Fruit fly (Drosophila melanogaster) whole organism, embryonic: ENCODE measurements around the gene CG9961.

Experiments
- Adf1 ChIP-seq: fragments of 200-800 bp; sonication (Bioruptor generic); IDR thresholded peaks from 2 replicates; pipeline ENCODE4 v1.3.6; 2022; ENCODE audit warnings: missing biosample characterization, missing genetic modification characterization
- B-H2 ChIP-seq: fragments of 200-800 bp; sonication (Bioruptor generic); optimal IDR thresholded peaks from 2 replicates; lab custom pipeline; 2018; ENCODE audit warnings: missing biosample characterization, mild to moderate bottlenecking, missing genetic modification characterization
- BEAF-32 ChIP-seq: fragments of 200-800 bp; sonication (Bioruptor generic); optimal IDR thresholded peaks from 3 replicates; lab custom pipeline; 2017; ENCODE audit warnings: missing biosample characterization, missing genetic modification characterization, mild to moderate bottlenecking, moderate library complexity, missing genetic modification reagents
- CG10366 ChIP-seq: fragments of 200-800 bp; sonication (Bioruptor generic); IDR thresholded peaks from 2 replicates; pipeline ENCODE4 v1.3.6; 2022; ENCODE audit warnings: missing biosample characterization, missing genetic modification characterization
- CG11456 ChIP-seq: fragments of 200-800 bp; sonication (Bioruptor generic); IDR thresholded peaks from 3 replicates; pipeline ENCODE4 v1.3.6; 2022; ENCODE audit warnings: missing biosample characterization, missing genetic modification characterization
- CG12659 ChIP-seq: fragments of 200-800 bp; sonication (Bioruptor generic); optimal IDR thresholded peaks from 3 replicates; lab custom pipeline; 2017; ENCODE audit warnings: mild to moderate bottlenecking, missing biosample characterization, missing genetic modification reagents, missing genetic modification characterization
- CG13424 ChIP-seq: fragments of 200-800 bp; sonication (Bioruptor generic); optimal IDR thresholded peaks from 2 replicates; lab custom pipeline; 2019; ENCODE audit warnings: missing biosample characterization, mild to moderate bottlenecking, missing genetic modification characterization, moderate library complexity
- CG14710 ChIP-seq: fragments of 200-800 bp; sonication (Bioruptor generic); optimal IDR thresholded peaks from 3 replicates; lab custom pipeline; 2019; ENCODE audit warnings: missing biosample characterization, mild to moderate bottlenecking, missing genetic modification characterization, moderate library complexity
- CG15514 ChIP-seq: fragments of 200-800 bp; sonication (Bioruptor generic); optimal IDR thresholded peaks from 3 replicates; lab custom pipeline; 2017; ENCODE audit warnings: missing biosample characterization, missing genetic modification characterization, mild to moderate bottlenecking, moderate library complexity, missing genetic modification reagents
- CG1603 ChIP-seq: fragments of 200-800 bp; sonication (Bioruptor generic); optimal IDR thresholded peaks from 2 replicates; lab custom pipeline; 2019; ENCODE audit warnings: missing biosample characterization, mild to moderate bottlenecking, missing genetic modification characterization, moderate library complexity
- CG18619 ChIP-seq: fragments of 200-800 bp; sonication (Bioruptor generic); optimal IDR thresholded peaks from 3 replicates; lab custom pipeline; 2017; ENCODE audit warnings: missing biosample characterization, mild to moderate bottlenecking, missing genetic modification characterization
- CG2116 ChIP-seq: fragments of 200-800 bp; sonication (Bioruptor generic); optimal IDR thresholded peaks from 3 replicates; lab custom pipeline; 2018; ENCODE audit warnings: missing biosample characterization, mild to moderate bottlenecking, missing genetic modification characterization
- CG30403 ChIP-seq: fragments of 200-800 bp; sonication (Bioruptor generic); optimal IDR thresholded peaks from 3 replicates; lab custom pipeline; 2016; ENCODE audit warnings: missing biosample characterization, missing genetic modification characterization
- CG33213 ChIP-seq: fragments of 200-800 bp; sonication (Bioruptor generic); optimal IDR thresholded peaks from 3 replicates; lab custom pipeline; 2016; ENCODE audit warnings: missing biosample characterization, missing genetic modification characterization
- CG4404 ChIP-seq: fragments of 200-800 bp; sonication (Bioruptor generic); IDR thresholded peaks from 2 replicates; pipeline ENCODE4 v1.3.6; 2022; ENCODE audit warnings: missing biosample characterization, missing genetic modification characterization
- CHES-1-like ChIP-seq: fragments of 200-800 bp; sonication (Bioruptor generic); optimal IDR thresholded peaks from 2 replicates; lab custom pipeline; 2016; ENCODE audit warnings: missing biosample characterization, missing genetic modification characterization
- Dek ChIP-seq: fragments of 200-800 bp; sonication (Bioruptor generic); optimal IDR thresholded peaks from 3 replicates; lab custom pipeline; 2019; ENCODE audit warnings: missing biosample characterization, mild to moderate bottlenecking, missing genetic modification characterization, moderate library complexity
- Dref ChIP-seq: fragments of 200-800 bp; sonication (Bioruptor generic); IDR thresholded peaks from 2 replicates; pipeline ENCODE4 v1.3.6; 2022; ENCODE audit warnings: missing biosample characterization, missing genetic modification characterization
- Elba2 ChIP-seq: fragments of 200-800 bp; sonication (Bioruptor generic); optimal IDR thresholded peaks from 3 replicates; lab custom pipeline; 2016; ENCODE audit warnings: missing biosample characterization, missing genetic modification characterization
- Hr39 ChIP-seq: fragments of >200 bp; optimal IDR thresholded peaks from 2 replicates; lab custom pipeline; 2017
- MBD-R2 ChIP-seq: fragments of 200-800 bp; sonication (Bioruptor generic); IDR thresholded peaks from 2 replicates; pipeline ENCODE4 v1.3.6; 2022; ENCODE audit warnings: missing biosample characterization, missing genetic modification characterization
- Myb ChIP-seq: fragments of 200-800 bp; sonication (Bioruptor generic); optimal IDR thresholded peaks from 2 replicates; lab custom pipeline; 2016; ENCODE audit warnings: missing biosample characterization, missing genetic modification characterization
- Nf-YC ChIP-seq: fragments of 200-800 bp; optimal IDR thresholded peaks from 3 replicates; lab custom pipeline; 2019; ENCODE audit warnings: missing biosample characterization, mild to moderate bottlenecking, missing genetic modification characterization, moderate library complexity
- Pdp1 ChIP-seq, 2 experiments: fragments of 200-800 bp; sonication (Bioruptor generic); optimal IDR thresholded peaks; 3 replicates each; lab custom pipeline; 2016; ENCODE audit warnings: missing biosample characterization in 2 of 2, missing genetic modification characterization in 2 of 2, mild to moderate bottlenecking in 1 of 2, moderate library complexity in 1 of 2
- Sry-δ ChIP-seq: fragments of 200-800 bp; sonication (Bioruptor generic); optimal IDR thresholded peaks from 2 replicates; lab custom pipeline; 2016; ENCODE audit warnings: missing biosample characterization, missing genetic modification characterization
- bcd ChIP-seq: fragments of 200-800 bp; sonication (Bioruptor generic); optimal IDR thresholded peaks from 2 replicates; lab custom pipeline; 2017; ENCODE audit warnings: missing biosample characterization, mild to moderate bottlenecking, missing genetic modification characterization
- bsh ChIP-seq, 2 experiments: fragments of 200-800 bp; sonication (Bioruptor generic); optimal IDR thresholded peaks; 2 replicates each; lab custom pipeline; 2017 to 2018; ENCODE audit warnings: mild to moderate bottlenecking in 2 of 2, missing biosample characterization in 2 of 2, missing genetic modification characterization in 2 of 2, moderate library complexity in 1 of 2
- btn ChIP-seq: fragments of 200-800 bp; sonication (Bioruptor generic); optimal IDR thresholded peaks from 2 replicates; lab custom pipeline; 2016; ENCODE audit warnings: missing biosample characterization, missing genetic modification characterization
- chinmo ChIP-seq: fragments of 200-800 bp; sonication (Bioruptor generic); IDR thresholded peaks from 4 replicates; pipeline ENCODE4 v1.3.6; 2022; ENCODE audit warnings: missing biosample characterization, missing genetic modification characterization; ENCODE audit not compliant: partially characterized antibody
- croc ChIP-seq: fragments of 200-800 bp; sonication (Bioruptor generic); conservative IDR thresholded peaks from 3 replicates; pipeline ENCODE4 v1.3.6; 2022; ENCODE audit warnings: missing biosample characterization, missing genetic modification characterization
- ftz-f1 ChIP-seq: fragments of 200-800 bp; sonication (Bioruptor generic); optimal IDR thresholded peaks from 2 replicates; lab custom pipeline; 2016; ENCODE audit warnings: missing biosample characterization, missing genetic modification characterization
- fu2 ChIP-seq: fragments of 200-800 bp; sonication (Bioruptor generic); optimal IDR thresholded peaks from 2 replicates; lab custom pipeline; 2016; ENCODE audit warnings: missing biosample characterization, missing genetic modification characterization
- gfzf ChIP-seq: fragments of 200-800 bp; sonication (Bioruptor generic); optimal IDR thresholded peaks from 2 replicates; lab custom pipeline; 2016; ENCODE audit warnings: missing biosample characterization, mild to moderate bottlenecking, missing genetic modification characterization, moderate library complexity
- hkb ChIP-seq, 2 experiments: fragments of 200-800 bp in 1 of 2; fragments of >200 bp in 1 of 2; sonication (Bioruptor generic) in 1 of 2; IDR thresholded peaks in 1 of 2; optimal IDR thresholded peaks in 1 of 2; 2 replicates each; pipeline versions ENCODE4 v1.3.6 to Lab custom; 2017 to 2022; ENCODE audit warnings: missing biosample characterization in 1 of 2, missing genetic modification characterization in 1 of 2
- insv ChIP-seq, 2 experiments: fragments of 200-800 bp; sonication (Bioruptor generic); optimal IDR thresholded peaks; 3 replicates each; lab custom pipeline; 2016 to 2018; ENCODE audit warnings: missing biosample characterization in 2 of 2, missing genetic modification characterization in 2 of 2
- ken ChIP-seq: fragments of 200-800 bp; sonication (Bioruptor generic); IDR thresholded peaks from 3 replicates; pipeline ENCODE4 v1.3.6; 2022; ENCODE audit warnings: missing biosample characterization, missing genetic modification characterization
- lilli ChIP-seq: fragments of 200-800 bp; sonication (Bioruptor generic); optimal IDR thresholded peaks from 3 replicates; lab custom pipeline; 2016; ENCODE audit warnings: missing biosample characterization, missing genetic modification characterization
- lmd ChIP-seq: fragments of 200-800 bp; sonication (Bioruptor generic); IDR thresholded peaks from 2 replicates; pipeline ENCODE4 v1.3.6; 2022; ENCODE audit warnings: missing biosample characterization, missing genetic modification characterization
- mam ChIP-seq: fragments of 200-800 bp; sonication (Bioruptor generic); optimal IDR thresholded peaks from 3 replicates; lab custom pipeline; 2016; ENCODE audit warnings: missing biosample characterization, missing genetic modification characterization
- nau ChIP-seq: fragments of 200-800 bp; sonication (Bioruptor generic); optimal IDR thresholded peaks from 3 replicates; lab custom pipeline; 2017; ENCODE audit warnings: missing biosample characterization, mild to moderate bottlenecking, missing genetic modification characterization, missing genetic modification reagents
- nom ChIP-seq: fragments of 200-800 bp; sonication (Bioruptor generic); optimal IDR thresholded peaks from 2 replicates; lab custom pipeline; 2017; ENCODE audit warnings: missing biosample characterization, missing genetic modification characterization, mild to moderate bottlenecking, moderate library complexity, missing genetic modification reagents
- p53 ChIP-seq: fragments of 200-800 bp; sonication (Bioruptor generic); optimal IDR thresholded peaks from 2 replicates; lab custom pipeline; 2016; ENCODE audit warnings: missing biosample characterization, missing genetic modification characterization
- phol ChIP-seq: fragments of 200-800 bp; sonication (Bioruptor generic); optimal IDR thresholded peaks from 3 replicates; lab custom pipeline; 2018; ENCODE audit warnings: missing biosample characterization, mild to moderate bottlenecking, missing genetic modification characterization, moderate library complexity
- run ChIP-seq: fragments of 200-800 bp; sonication (Bioruptor generic); optimal IDR thresholded peaks from 3 replicates; lab custom pipeline; 2018; ENCODE audit warnings: missing biosample characterization, mild to moderate bottlenecking, missing genetic modification characterization
- sqz ChIP-seq: fragments of 200-800 bp; sonication (Bioruptor generic); optimal IDR thresholded peaks from 3 replicates; lab custom pipeline; 2018; ENCODE audit warnings: missing biosample characterization, mild to moderate bottlenecking, missing genetic modification characterization
- ssp ChIP-seq: fragments of 200-800 bp; sonication (Bioruptor generic); IDR thresholded peaks from 2 replicates; pipeline ENCODE4 v1.3.6; 2022; ENCODE audit warnings: missing biosample characterization, missing genetic modification characterization
- stwl ChIP-seq: fragments of 200-800 bp; sonication (Bioruptor generic); optimal IDR thresholded peaks from 3 replicates; lab custom pipeline; 2018; ENCODE audit warnings: missing biosample characterization, mild to moderate bottlenecking, missing genetic modification characterization, moderate library complexity
- trem ChIP-seq: fragments of 200-800 bp; optimal IDR thresholded peaks from 3 replicates; lab custom pipeline; 2019; ENCODE audit warnings: missing biosample characterization, mild to moderate bottlenecking, missing genetic modification characterization, moderate library complexity

CG9961 gene

DNA sequence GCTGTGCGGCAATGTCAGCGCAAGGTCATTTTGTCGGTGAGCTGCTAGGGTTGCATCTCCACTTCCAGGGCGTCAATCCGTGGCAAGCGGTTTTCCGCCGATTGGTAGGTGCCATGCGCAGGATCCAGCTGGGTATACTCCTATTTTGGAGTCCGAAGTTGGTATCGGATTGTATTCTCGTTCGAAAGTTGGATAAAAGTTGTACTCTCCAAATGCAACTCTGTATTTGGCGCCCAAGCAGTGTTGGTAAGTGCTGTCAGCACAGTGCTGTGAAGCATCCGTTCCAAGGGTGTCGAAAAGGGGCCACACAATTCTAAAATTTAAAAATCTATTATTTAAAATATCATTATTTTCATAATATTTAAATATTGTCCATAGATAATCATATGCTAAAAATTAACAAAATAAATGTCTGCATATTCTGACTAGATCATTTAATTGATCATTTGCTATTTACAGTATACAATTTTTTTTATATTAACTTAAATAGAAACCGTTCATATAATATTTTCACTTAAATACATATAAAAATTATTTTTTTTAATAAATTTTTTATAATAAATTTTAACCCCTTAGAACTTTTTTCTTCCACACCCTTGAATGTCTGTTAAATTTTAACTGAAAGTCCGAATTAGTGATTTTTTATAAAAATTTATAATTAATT, 3.9 kb upstream of the CG9961 start (continued):
- peak; percentile 49 for TF ChIP-seq btn (GFP tag; lab: Kevin White, UChicago)
- peak; percentile 81 for TF ChIP-seq CG10366 (GFP tag; lab: Robert Waterston, UW)
- no peak for TF ChIP-seq nau
- peak; percentile 68 for TF ChIP-seq croc (GFP tag; lab: Robert Waterston, UW)
- TF ChIP-seq sqz (GFP tag; lab: Kevin White, UChicago), result peak; percentile 73
- peak; percentile 42 to 77 for TF ChIP-seq bsh (GFP tag; optimal IDR thresholded peaks at IDR 0.05; lab: Kevin White, UChicago)
- peak; percentile 79 for TF ChIP-seq CG4404 (GFP tag; lab: Robert Waterston, UW)
- peak; percentile 58 for TF ChIP-seq p53
- peak; percentile 75 for TF ChIP-seq ssp (GFP tag; lab: Robert Waterston, UW)
- TF ChIP-seq Sry-δ, result peak; percentile 63
- peak; percentile 95 for TF ChIP-seq CG11456 (GFP tag; lab: Robert Waterston, UW)
- peak; percentile 90 for TF ChIP-seq CG30403 (GFP tag; lab: Kevin White, UChicago)
- TF ChIP-seq Hr39, result no peak
- peak; percentile 85 for TF ChIP-seq CG33213 (GFP tag; lab: Kevin White, UChicago)
- peak; percentile 65 for TF ChIP-seq Adf1

- TF ChIP-seq MBD-R2 (GFP tag; lab: Robert Waterston, UW) (peak; percentile 78), Myb (GFP tag; lab: Kevin White, UChicago) (peak; percentile 98), ken (GFP tag; lab: Robert Waterston, UW) (0 out of 3 replicates have a peak, but pooled peaks have one; percentile 12), CG18619 (GFP tag; lab: Kevin White, UChicago) (no peak), CG15514 (GFP tag; lab: Kevin White, UChicago) (peak; percentile 77), CG12659 (GFP tag; lab: Kevin White, UChicago) (peak; percentile 36), Dek (no peak), Nf-YC (peak; percentile 42), trem (tag; lab: Kevin White, UChicago) (peak; percentile 86), Elba2 (GFP tag; lab: Kevin White, UChicago) (peak; percentile 64), mam (GFP tag; lab: Kevin White, UChicago) (peak; percentile 29), ftz-f1 (GFP tag; lab: Kevin White, UChicago) (peak; percentile 39), nom (GFP tag; lab: Kevin White, UChicago) (peak; percentile 14), Dref (peak; percentile 28; the same call in 1 of the 2 replicates), Pdp1 (GFP tag; optimal IDR thresholded peaks at IDR 0.05; lab: Kevin White, UChicago) (peak in 1 of 2 experiments; percentile 91), CG14710 (tag; lab: Kevin White, UChicago) (peak; percentile 71), hkb (optimal IDR thresholded peaks at IDR 0.05; lab: Kevin White, UChicago) (no peak), hkb (GFP tag; IDR thresholded peaks at IDR 0.05; lab: Robert Waterston, UW) (0 out of 2 replicates have a peak, but pooled peaks have one; percentile 25), bcd (GFP tag; lab: Kevin White, UChicago) (no peak), chinmo (GFP tag; lab: Robert Waterston, UW) (peak; percentile 69; the same call in 2 of the 4 replicates), CG13424 (tag; lab: Kevin White, UChicago) (no peak), stwl (peak; percentile 91), BEAF-32 (peak; percentile 41), B-H2 (GFP tag; lab: Kevin White, UChicago) (peak; percentile 14), fu2 (GFP tag; lab: Kevin White, UChicago) (no peak), lilli (GFP tag; lab: Kevin White, UChicago) (peak; percentile 35), Sry-δ (peak; percentile 36), run (tag; lab: Kevin White, UChicago) (no peak), gfzf (GFP tag; lab: Kevin White, UChicago) (peak; percentile 69), CG1603 (tag; lab: Kevin White, UChicago) (peak; percentile 77), lmd (GFP tag; lab: Robert Waterston, UW) (no peak), CG2116 (GFP tag; lab: Kevin White, UChicago) (peak; percentile 68), phol (tag; lab: Kevin White, UChicago) (peak; percentile 50), CHES-1-like (GFP tag; lab: Kevin White, UChicago) (peak; percentile 27), insv (GFP tag; optimal IDR thresholded peaks at IDR 0.05; lab: Kevin White, UChicago) (peak in 1 of 2 experiments; percentile 44)
These were observed 4.9 kb downstream of the CG9961 start, which contains the start of gene Hrs for dm6 chr2L:2739820-2740230. Gene Hrs (plus strand): TSS chr2L:2739986.
